Fruit fly (Drosophila melanogaster): Measurements from ENCODE around the gene Drgx.

Gene Drgx

dm6 chr2L:3647521-3648172 is 14.9 kb upstream of the Drgx start:
- TF ChIP-seq fd96Ca (GFP tag; IDR thresholded peaks at IDR 0.05): peak; percentile 22; the same call in 1 of the 3 replicates
- peak; percentile 58 for TF ChIP-seq CG12605 (GFP tag; IDR thresholded peaks at IDR 0.05)
- TF ChIP-seq CG17806 (tag; optimal IDR thresholded peaks at IDR 0.05): no peak
- TF ChIP-seq Snoo (tag; optimal IDR thresholded peaks at IDR 0.05): peak; percentile 29
- TF ChIP-seq CG4496 (GFP tag; IDR thresholded peaks at IDR 0.05): peak; percentile 84
- TF ChIP-seq Pif1B (GFP tag; optimal IDR thresholded peaks at IDR 0.05): peak; percentile 14
- peak; percentile 23 for TF ChIP-seq CG9948 (tag; optimal IDR thresholded peaks at IDR 0.05)
- no peak for TF ChIP-seq gl (tag; optimal IDR thresholded peaks at IDR 0.05)
- peak; percentile 56 for TF ChIP-seq CG14655 (GFP tag; optimal IDR thresholded peaks at IDR 0.05)
- peak; percentile 78 for TF ChIP-seq Ets98B (GFP tag; IDR thresholded peaks at IDR 0.05)
- TF ChIP-seq CG8301 (tag; optimal IDR thresholded peaks at IDR 0.05): peak; percentile 34
- TF ChIP-seq CG34367 (tag; optimal IDR thresholded peaks at IDR 0.05): no peak
- TF ChIP-seq CG15710 (tag; optimal IDR thresholded peaks at IDR 0.05): peak; percentile 43
- peak; percentile 82 for TF ChIP-seq CG32121 (GFP tag; IDR thresholded peaks at IDR 0.05)
- TF ChIP-seq Pif1A (GFP tag; optimal IDR thresholded peaks at IDR 0.05): peak; percentile 25

- TF ChIP-seq D1 (tag; optimal IDR thresholded peaks at IDR 0.05) (no peak), fd96Ca (GFP tag; IDR thresholded peaks at IDR 0.05) (no peak), Pif1A (GFP tag; optimal IDR thresholded peaks at IDR 0.05) (no peak), CG8301 (tag; optimal IDR thresholded peaks at IDR 0.05) (no peak), rn (GFP tag; IDR thresholded peaks at IDR 0.05) (no peak), CG8159 (tag; optimal IDR thresholded peaks at IDR 0.05) (no peak), CG9948 (tag; optimal IDR thresholded peaks at IDR 0.05) (no peak), Pif1B (GFP tag; optimal IDR thresholded peaks at IDR 0.05) (no peak), CG34367 (tag; optimal IDR thresholded peaks at IDR 0.05) (no peak), CG15710 (tag; optimal IDR thresholded peaks at IDR 0.05) (no peak), CG32121 (GFP tag; IDR thresholded peaks at IDR 0.05) (no peak), CG10348 (GFP tag; IDR thresholded peaks at IDR 0.05) (no peak), Snoo (tag; optimal IDR thresholded peaks at IDR 0.05) (no peak), CG12605 (GFP tag; IDR thresholded peaks at IDR 0.05) (no peak), CG14655 (GFP tag; optimal IDR thresholded peaks at IDR 0.05) (no peak)
These were observed 14.2 kb upstream of the Drgx start for dm6 chr2L:3648173-3648972.

- TF ChIP-seq fd96Ca (GFP tag; IDR thresholded peaks at IDR 0.05) (no peak), gl (tag; optimal IDR thresholded peaks at IDR 0.05) (no peak), CG14655 (GFP tag; optimal IDR thresholded peaks at IDR 0.05) (no peak), CG12605 (GFP tag; IDR thresholded peaks at IDR 0.05) (no peak), CG10348 (GFP tag; IDR thresholded peaks at IDR 0.05) (no peak), Pif1B (GFP tag; optimal IDR thresholded peaks at IDR 0.05) (no peak), D1 (tag; optimal IDR thresholded peaks at IDR 0.05) (no peak), CG4496 (GFP tag; IDR thresholded peaks at IDR 0.05) (no peak), Snoo (tag; optimal IDR thresholded peaks at IDR 0.05) (no peak), CG9948 (tag; optimal IDR thresholded peaks at IDR 0.05) (no peak), CG15710 (tag; optimal IDR thresholded peaks at IDR 0.05) (no peak), CG17806 (tag; optimal IDR thresholded peaks at IDR 0.05) (no peak)
These were observed 7.5 kb upstream of the Drgx start for dm6 chr2L:3654956-3655618.

- TF ChIP-seq Snoo (tag; optimal IDR thresholded peaks at IDR 0.05): peak; percentile 99
- peak; percentile 98 for TF ChIP-seq CG8159 (tag; optimal IDR thresholded peaks at IDR 0.05)
- peak; percentile 97 for TF ChIP-seq gl (tag; optimal IDR thresholded peaks at IDR 0.05)
- TF ChIP-seq CG14655 (GFP tag; optimal IDR thresholded peaks at IDR 0.05): peak; percentile 98
- peak; percentile 98 for TF ChIP-seq CG15710 (tag; optimal IDR thresholded peaks at IDR 0.05)
- TF ChIP-seq CG9948 (tag; optimal IDR thresholded peaks at IDR 0.05): peak; percentile 98
- peak; percentile 68 for TF ChIP-seq EcR (GFP tag; optimal IDR thresholded peaks at IDR 0.05)
- peak; percentile 99 for TF ChIP-seq Pif1A (GFP tag; optimal IDR thresholded peaks at IDR 0.05)
- TF ChIP-seq CG10348 (GFP tag; IDR thresholded peaks at IDR 0.05): peak; percentile 91
- TF ChIP-seq CG34367 (tag; optimal IDR thresholded peaks at IDR 0.05): peak; percentile 97
- peak; percentile 98 for TF ChIP-seq CG12605 (GFP tag; IDR thresholded peaks at IDR 0.05)
- peak; percentile 93 for TF ChIP-seq CG13204 (GFP tag; optimal IDR thresholded peaks at IDR 0.05)
- peak; percentile 99 for TF ChIP-seq Pif1B (GFP tag; optimal IDR thresholded peaks at IDR 0.05)
- peak; percentile 99 for TF ChIP-seq CG8301 (tag; optimal IDR thresholded peaks at IDR 0.05)
- TF ChIP-seq CG32121 (GFP tag; IDR thresholded peaks at IDR 0.05): peak; percentile 98
- peak; percentile 95 for TF ChIP-seq D1 (tag; optimal IDR thresholded peaks at IDR 0.05)
- peak; percentile 97 for TF ChIP-seq rn (GFP tag; IDR thresholded peaks at IDR 0.05)
- peak; percentile 99 for TF ChIP-seq CG4496 (GFP tag; IDR thresholded peaks at IDR 0.05)
- TF ChIP-seq fd96Ca (GFP tag; IDR thresholded peaks at IDR 0.05): peak; percentile 99
- TF ChIP-seq CG17806 (tag; optimal IDR thresholded peaks at IDR 0.05): peak; percentile 98
- peak; percentile 99 for TF ChIP-seq Ets98B (GFP tag; IDR thresholded peaks at IDR 0.05)
These were observed 6.8 kb upstream of the Drgx start for dm6 chr2L:3655698-3656105.

dm6 chr2L:3656667-3657066 is 5.9 kb upstream of the Drgx start, which contains the start of gene for:
for (minus strand) TSS chr2L:3656953.
- TF ChIP-seq CG34367 (tag; optimal IDR thresholded peaks at IDR 0.05) (no peak), fd96Ca (GFP tag; IDR thresholded peaks at IDR 0.05) (no peak), Pif1A (GFP tag; optimal IDR thresholded peaks at IDR 0.05) (no peak), CG15710 (tag; optimal IDR thresholded peaks at IDR 0.05) (no peak), CG9948 (tag; optimal IDR thresholded peaks at IDR 0.05) (no peak), CG4496 (GFP tag; IDR thresholded peaks at IDR 0.05) (no peak), CG13204 (GFP tag; optimal IDR thresholded peaks at IDR 0.05) (no peak), CG32121 (GFP tag; IDR thresholded peaks at IDR 0.05) (peak; percentile 15; the same call in 1 of the 2 replicates), gl (tag; optimal IDR thresholded peaks at IDR 0.05) (no peak), CG8301 (tag; optimal IDR thresholded peaks at IDR 0.05) (no peak), rn (GFP tag; IDR thresholded peaks at IDR 0.05) (no peak), CG17806 (tag; optimal IDR thresholded peaks at IDR 0.05) (peak; percentile 2), EcR (GFP tag; optimal IDR thresholded peaks at IDR 0.05) (no peak), Ets98B (GFP tag; IDR thresholded peaks at IDR 0.05) (peak; percentile 6; the same call in 1 of the 2 replicates), CG10348 (GFP tag; IDR thresholded peaks at IDR 0.05) (no peak)

Data from whole organism, pupa.